Fruit fly (Drosophila melanogaster) whole organism, wandering third instar larva: ENCODE data around the gene CG14721.

ENCODE experiments used
- CG9705 ChIP-seq: fragments of 200-800 bp; sonication (Bioruptor generic); optimal IDR thresholded peaks from 2 replicates; lab custom pipeline; 2018; ENCODE audit warnings: missing biosample characterization, mild to moderate bottlenecking, missing genetic modification characterization
- Dfd ChIP-seq: fragments of >200 bp; optimal IDR thresholded peaks from 2 replicates; lab custom pipeline; 2017; ENCODE audit warnings: missing biosample characterization, missing genetic modification characterization
- Dif ChIP-seq: fragments of 200-275, 200-300 bp; sonication (Bioruptor generic); optimal IDR thresholded peaks from 2 replicates; lab custom pipeline; 2018; ENCODE audit warnings: missing biosample characterization, missing genetic modification characterization; ENCODE audit not compliant: partially characterized antibody
- Vsx2 ChIP-seq: fragments of 200-300, 225-300 bp; sonication (Bioruptor generic); optimal IDR thresholded peaks from 2 replicates; lab custom pipeline; 2018; ENCODE audit warnings: missing biosample characterization, missing genetic modification characterization; ENCODE audit not compliant: partially characterized antibody
- dl ChIP-seq, 2 experiments: fragments of 175-275, 200-275 bp in 1 of 2; fragments of 200-275 bp in 1 of 2; sonication (Bioruptor generic); optimal IDR thresholded peaks; lab custom pipeline; 2018; ENCODE audit warnings: mild to moderate bottlenecking in 2 of 2, missing biosample characterization in 2 of 2, missing genetic modification characterization in 2 of 2, moderate library complexity in 2 of 2; ENCODE audit not compliant: partially characterized antibody in 2 of 2, insufficient read depth in 1 of 2
- ey ChIP-seq: fragments of 200-800 bp; sonication (Bioruptor generic); optimal IDR thresholded peaks from 2 replicates; lab custom pipeline; 2016; ENCODE audit warnings: missing biosample characterization, missing genetic modification characterization
- fru ChIP-seq: fragments of 200-800 bp; sonication (Bioruptor generic); optimal IDR thresholded peaks from 3 replicates; lab custom pipeline; 2016; ENCODE audit warnings: missing biosample characterization, mild to moderate bottlenecking, missing genetic modification characterization
- h ChIP-seq: fragments of 200-800 bp; sonication (Bioruptor generic); optimal IDR thresholded peaks from 3 replicates; lab custom pipeline; 2016; ENCODE audit warnings: missing biosample characterization, mild to moderate bottlenecking, missing genetic modification characterization
- lola ChIP-seq: fragments of >200 bp; optimal IDR thresholded peaks from 2 replicates; lab custom pipeline; 2017; ENCODE audit warnings: missing biosample characterization, missing genetic modification characterization
- sage ChIP-seq: fragments of 200-800 bp; sonication (Bioruptor generic); optimal IDR thresholded peaks from 2 replicates; lab custom pipeline; 2016; ENCODE audit warnings: missing biosample characterization, mild to moderate bottlenecking, missing genetic modification characterization
- sv ChIP-seq: fragments of 200-800 bp; sonication (Bioruptor generic); optimal IDR thresholded peaks from 3 replicates; lab custom pipeline; 2016; ENCODE audit warnings: missing biosample characterization, missing genetic modification characterization
- woc ChIP-seq: sonication (Bioruptor generic); optimal IDR thresholded peaks from 2 replicates; lab custom pipeline; 2016; ENCODE audit warnings: missing biosample characterization, mild to moderate bottlenecking, missing genetic modification characterization

DNA sequence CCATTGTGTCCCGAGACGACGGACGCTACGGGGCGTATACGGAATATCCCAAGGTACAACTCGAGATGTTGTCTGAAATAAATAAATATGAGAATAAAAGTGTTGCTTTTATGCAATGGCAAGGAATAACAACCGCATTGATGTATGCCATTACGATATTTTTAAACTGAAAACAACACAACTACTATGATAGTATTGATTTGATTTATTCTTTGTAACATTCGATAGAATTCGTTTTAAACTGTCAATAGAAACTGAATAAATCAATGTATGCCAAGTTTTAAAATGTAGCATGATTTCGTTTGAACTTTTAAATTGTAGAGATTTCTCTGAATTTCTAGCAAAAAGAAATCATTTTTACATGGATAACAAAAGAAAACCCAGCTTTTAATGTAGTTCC, 39.0 kb upstream of the CG14721 start, which contains the start of gene CG14717:
- TF ChIP-seq dl (GFP tag; optimal IDR thresholded peaks at IDR 0.05; lab: Kevin White, UChicago; ENCODE audit: insufficient read depth in 1 of 2, partially characterized antibody in 2 of 2) (no peak), sv (GFP tag; lab: Kevin White, UChicago) (no peak), Dfd (no peak), fru (GFP tag; lab: Kevin White, UChicago) (no peak), CG9705 (GFP tag; lab: Kevin White, UChicago) (no peak), Vsx2 (GFP tag; lab: Kevin White, UChicago) (no peak), lola (GFP tag; lab: Kevin White, UChicago) (no peak), h (no peak), woc (no peak), sage (GFP tag; lab: Kevin White, UChicago) (no peak), ey (GFP tag; lab: Kevin White, UChicago) (no peak), Dif (GFP tag; lab: Kevin White, UChicago) (no peak)
